Fruit fly (Drosophila melanogaster): ENCODE results near the gene CG13998.

CG13998 gene

DNA sequence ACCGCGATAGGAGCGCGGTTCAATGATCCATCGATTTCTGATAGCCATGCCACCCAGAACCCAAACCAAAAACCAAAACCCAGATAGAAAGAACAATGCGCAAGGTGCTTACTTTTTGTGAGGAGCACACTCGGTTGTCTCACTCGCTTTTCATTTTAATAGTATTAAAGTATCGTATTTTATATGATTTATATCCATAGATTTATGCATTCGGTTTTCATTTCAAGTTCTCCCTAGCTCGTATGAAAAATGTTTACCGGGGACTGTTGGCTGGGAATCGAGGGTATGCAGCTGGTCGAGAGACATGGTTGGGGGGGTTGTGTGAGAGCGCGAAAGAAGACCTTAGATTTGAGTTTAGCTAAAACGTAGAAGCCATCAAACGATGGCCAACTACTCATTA, 15.4 kb upstream of the CG13998 start (continued):
- no peak for TF ChIP-seq CG7271 (tag; optimal IDR thresholded peaks at IDR 0.05)
- TF ChIP-seq CG1233 (GFP tag; optimal IDR thresholded peaks at IDR 0.05): peak; percentile 9
- TF ChIP-seq CG11247 (GFP tag; IDR thresholded peaks at IDR 0.05): peak; percentile 41; the same call in 1 of the 2 replicates
- no peak for TF ChIP-seq CG34422 (GFP tag; IDR thresholded peaks at IDR 0.05)
- no peak for TF ChIP-seq nerfin-1 (tag; optimal IDR thresholded peaks at IDR 0.05)
- TF ChIP-seq Atf3 (GFP tag; optimal IDR thresholded peaks at IDR 0.05): no peak
- no peak for TF ChIP-seq CG10654 (GFP tag; optimal IDR thresholded peaks at IDR 0.05)
- no peak for TF ChIP-seq CG17568 (GFP tag; optimal IDR thresholded peaks at IDR 0.05)
- no peak for TF ChIP-seq chinmo (GFP tag; IDR thresholded peaks at IDR 0.05; ENCODE audit: partially characterized antibody)
- peak; percentile 14 for TF ChIP-seq bab2 (GFP tag; optimal IDR thresholded peaks at IDR 0.05)
- peak; percentile 65 for TF ChIP-seq Atf6 (GFP tag; IDR thresholded peaks at IDR 0.05)
- TF ChIP-seq CG8765 (GFP tag; IDR thresholded peaks at IDR 0.05): no peak
- peak; percentile 2 for TF ChIP-seq CG15514 (GFP tag; optimal IDR thresholded peaks at IDR 0.05)
- TF ChIP-seq cato (GFP tag; optimal IDR thresholded peaks at IDR 0.05; ENCODE audit: borderline replicate concordance): no peak
- TF ChIP-seq CG10565 (GFP tag; optimal IDR thresholded peaks at IDR 0.05): no peak
- peak; percentile 96 for TF ChIP-seq D19B (GFP tag; optimal IDR thresholded peaks at IDR 0.05)
- no peak for TF ChIP-seq kah (GFP tag; optimal IDR thresholded peaks at IDR 0.05)
- TF ChIP-seq CG18262 (tag; optimal IDR thresholded peaks at IDR 0.05): peak; percentile 5
- no peak for TF ChIP-seq stc (GFP tag; IDR thresholded peaks at IDR 0.05)
- TF ChIP-seq Hmx (GFP tag; optimal IDR thresholded peaks at IDR 0.05): no peak
- TF ChIP-seq CG4730 (GFP tag; IDR thresholded peaks at IDR 0.05): 0 out of 2 replicates have a peak, but pooled peaks have one; percentile 10
- TF ChIP-seq Rfx (GFP tag; IDR thresholded peaks at IDR 0.05): peak; percentile 81
- TF ChIP-seq fd3F (GFP tag; optimal IDR thresholded peaks at IDR 0.05): peak; percentile 42
- TF ChIP-seq trem (tag; optimal IDR thresholded peaks at IDR 0.05): no peak
- peak; percentile 16 for TF ChIP-seq phol (tag; optimal IDR thresholded peaks at IDR 0.05)
- no peak for TF ChIP-seq jumu (GFP tag; optimal IDR thresholded peaks at IDR 0.05)
- TF ChIP-seq z (GFP tag; IDR thresholded peaks at IDR 0.05): no peak
- TF ChIP-seq dati (GFP tag; IDR thresholded peaks at IDR 0.05): no peak
- TF ChIP-seq HLHmδ (GFP tag; optimal IDR thresholded peaks at IDR 0.05): no peak
- TF ChIP-seq vfl (GFP tag; optimal IDR thresholded peaks at IDR 0.05): no peak
- TF ChIP-seq NC2α (GFP tag; optimal IDR thresholded peaks at IDR 0.05): no peak
- peak; percentile 37; the same call in 1 of the 2 replicates for TF ChIP-seq ssp (GFP tag; IDR thresholded peaks at IDR 0.05)
- no peak for TF ChIP-seq disco-r (GFP tag; optimal IDR thresholded peaks at IDR 0.05)
- TF ChIP-seq pnt (GFP tag; optimal IDR thresholded peaks at IDR 0.05): no peak
- no peak for TF ChIP-seq CG8478 (optimal IDR thresholded peaks at IDR 0.05)
- TF ChIP-seq toy (GFP tag; IDR thresholded peaks at IDR 0.05): no peak
- peak; percentile 26 for TF ChIP-seq zfh2 (GFP tag; optimal IDR thresholded peaks at IDR 0.05)
- no peak for TF ChIP-seq luna (GFP tag; optimal IDR thresholded peaks at IDR 0.05)
- TF ChIP-seq croc (GFP tag; conservative IDR thresholded peaks at IDR 0.05): no peak
- TF ChIP-seq prd (optimal IDR thresholded peaks at IDR 0.05): no peak
- TF ChIP-seq prd (GFP tag; IDR thresholded peaks at IDR 0.05): peak; percentile 61
- no peak for TF ChIP-seq CG3995 (GFP tag; optimal IDR thresholded peaks at IDR 0.05)
- TF ChIP-seq Dek (tag; optimal IDR thresholded peaks at IDR 0.05): peak; percentile 12
- no peak for TF ChIP-seq HHEX (GFP tag; optimal IDR thresholded peaks at IDR 0.05)
- peak; percentile 43 for TF ChIP-seq CG11504 (tag; optimal IDR thresholded peaks at IDR 0.05)
- TF ChIP-seq CkIIα-i1 (GFP tag; IDR thresholded peaks at IDR 0.05): no peak
- TF ChIP-seq CG10543 (GFP tag; optimal IDR thresholded peaks at IDR 0.05): no peak
- no peak for TF ChIP-seq CG4854 (GFP tag; optimal IDR thresholded peaks at IDR 0.05)
- TF ChIP-seq CG18011 (GFP tag; optimal IDR thresholded peaks at IDR 0.05): no peak
- no peak for TF ChIP-seq Kr (GFP tag; optimal IDR thresholded peaks at IDR 0.05)
- TF ChIP-seq gcm (GFP tag; optimal IDR thresholded peaks at IDR 0.05): no peak
- TF ChIP-seq CG17186 (GFP tag; optimal IDR thresholded peaks at IDR 0.05): no peak

Measured in whole organism, embryonic.